Worm (Caenorhabditis elegans): ENCODE data around the gene T28C12.6.

- TF ChIP-seq tbx-37 (GFP tag; conservative IDR thresholded peaks at IDR 0.05) (no peak), flt-1 (GFP tag; IDR thresholded peaks at IDR 0.05) (no peak), ama-1 (optimal IDR thresholded peaks at IDR 0.05) (no peak), ets-7 (tag; optimal IDR thresholded peaks at IDR 0.05) (no peak), hmbx-1 (tag; optimal IDR thresholded peaks at IDR 0.05) (no peak), F13C5.2 (tag; optimal IDR thresholded peaks at IDR 0.05) (no peak), sea-1 (GFP tag; conservative IDR thresholded peaks at IDR 0.05) (no peak), B0310.2 (tag; optimal IDR thresholded peaks at IDR 0.05) (no peak), tbx-11 (GFP tag; IDR thresholded peaks at IDR 0.05) (no peak)
Measured at ce11 chrV:6321733-6322198, 14.2 kb downstream of the T28C12.6 start, which contains the start of gene T28C12.15.

Data from whole organism, early embryonic.